Fruit fly (Drosophila melanogaster): ENCODE measurements around the gene mRpS34.

The mRpS34 gene

dm6 chr3L:16385880-16386584, 38.2 kb downstream of the mRpS34 start, which contains the start of the genes Agpat3 and RAF2 (continued):
- TF ChIP-seq nom (GFP tag; optimal IDR thresholded peaks at IDR 0.05) (no peak), NFAT (GFP tag; IDR thresholded peaks at IDR 0.05) (0 out of 2 replicates have a peak, but pooled peaks have one; percentile 12), eve (GFP tag; optimal IDR thresholded peaks at IDR 0.05) (no peak), CG13775 (GFP tag; optimal IDR thresholded peaks at IDR 0.05) (peak; percentile 54), CG8388 (GFP tag; optimal IDR thresholded peaks at IDR 0.05) (peak; percentile 21), CG18476 (GFP tag; optimal IDR thresholded peaks at IDR 0.05) (peak; percentile 14), Mrtf (GFP tag; IDR thresholded peaks at IDR 0.05) (no peak), Taf1 (GFP tag; IDR thresholded peaks at IDR 0.05) (no peak), ro (GFP tag; IDR thresholded peaks at IDR 0.05) (no peak), CG4820 (GFP tag; optimal IDR thresholded peaks at IDR 0.05) (peak; percentile 22), mam (GFP tag; optimal IDR thresholded peaks at IDR 0.05) (peak; percentile 42), sens (GFP tag) (peak; percentile 38), Gug (GFP tag; IDR thresholded peaks at IDR 0.05) (peak; percentile 31; the same call in 1 of the 4 replicates), bab2 (GFP tag; optimal IDR thresholded peaks at IDR 0.05) (peak; percentile 40), H15 (GFP tag; IDR thresholded peaks at IDR 0.05) (0 out of 3 replicates have a peak, but pooled peaks have one; percentile 13), z (GFP tag; IDR thresholded peaks at IDR 0.05) (no peak), psq (GFP tag; optimal IDR thresholded peaks at IDR 0.05) (no peak), hbn (GFP tag; IDR thresholded peaks at IDR 0.05; ENCODE audit: partially characterized antibody) (no peak), tio (GFP tag; optimal IDR thresholded peaks at IDR 0.05) (peak; percentile 64), CG1024 (GFP tag; IDR thresholded peaks at IDR 0.05) (no peak), Ravus (GFP tag; IDR thresholded peaks at IDR 0.05) (no peak), CG10654 (GFP tag; optimal IDR thresholded peaks at IDR 0.05) (peak; percentile 12), bcd (GFP tag; optimal IDR thresholded peaks at IDR 0.05) (peak; percentile 36), Rfx (GFP tag; IDR thresholded peaks at IDR 0.05) (peak; percentile 61), Dref (GFP tag; IDR thresholded peaks at IDR 0.05) (peak; percentile 11; the same call in 1 of the 2 replicates), CG11695 (GFP tag; IDR thresholded peaks at IDR 0.05) (peak; percentile 53; the same call in 1 of the 3 replicates), CG1602 (GFP tag; optimal IDR thresholded peaks at IDR 0.05) (peak; percentile 64), Dek (tag; optimal IDR thresholded peaks at IDR 0.05) (peak; percentile 46), CG8765 (GFP tag; IDR thresholded peaks at IDR 0.05) (0 out of 2 replicates have a peak, but pooled peaks have one; percentile 25), NC2α (GFP tag; optimal IDR thresholded peaks at IDR 0.05) (no peak), CG18262 (tag; optimal IDR thresholded peaks at IDR 0.05) (peak; percentile 50), pan (optimal IDR thresholded peaks at IDR 0.05) (no peak), pan (GFP tag; optimal IDR thresholded peaks at IDR 0.05 in 1 of 2, IDR thresholded peaks at IDR 0.05 in 1 of 2) (peak in 1 of 2 experiments; percentile 5), lilli (GFP tag; optimal IDR thresholded peaks at IDR 0.05) (peak; percentile 56), CrebB (tag; optimal IDR thresholded peaks at IDR 0.05) (no peak), Fer1 (GFP tag; optimal IDR thresholded peaks at IDR 0.05) (no peak), wdn (GFP tag; IDR thresholded peaks at IDR 0.05) (peak; percentile 44; the same call in 1 of the 2 replicates), CG34422 (GFP tag; IDR thresholded peaks at IDR 0.05) (no peak), HmgZ (tag; optimal IDR thresholded peaks at IDR 0.05) (no peak), Drgx (GFP tag; IDR thresholded peaks at IDR 0.05) (peak; percentile 5; the same call in 1 of the 2 replicates), CG15011 (GFP tag; optimal IDR thresholded peaks at IDR 0.05) (peak; percentile 15), gcm (GFP tag; optimal IDR thresholded peaks at IDR 0.05) (no peak), zfh1 (GFP tag; IDR thresholded peaks at IDR 0.05) (peak; percentile 48; the same call in 1 of the 3 replicates), caup (GFP tag; optimal IDR thresholded peaks at IDR 0.05; ENCODE audit: severe bottlenecking) (no peak), hkb (optimal IDR thresholded peaks at IDR 0.05) (no peak), hkb (GFP tag; IDR thresholded peaks at IDR 0.05) (no peak), ci (GFP tag; IDR thresholded peaks at IDR 0.05) (0 out of 3 replicates have a peak, but pooled peaks have one; percentile 5), CG30020 (tag; optimal IDR thresholded peaks at IDR 0.05) (peak; percentile 60), D19B (GFP tag; optimal IDR thresholded peaks at IDR 0.05) (no peak), row (GFP tag; IDR thresholded peaks at IDR 0.05) (peak; percentile 80), CG3847 (GFP tag; IDR thresholded peaks at IDR 0.05) (peak; percentile 30; the same call in 1 of the 2 replicates)
